Worm (Caenorhabditis elegans): ENCODE measurements around the gene nhr-136.

- no peak for TF ChIP-seq him-1 (tag; optimal IDR thresholded peaks at IDR 0.05)
- no peak for TF ChIP-seq W03F9.2 (tag; optimal IDR thresholded peaks at IDR 0.05)
- TF ChIP-seq dao-5 (tag; optimal IDR thresholded peaks at IDR 0.05), result no peak
Measured at ce11 chrV:12121274-12121673, 14.3 kb downstream of the nhr-136 start, which contains the start of gene C13C4.6.
